Fruit fly (Drosophila melanogaster): ENCODE data around the gene dsx-c73A.

DNA sequence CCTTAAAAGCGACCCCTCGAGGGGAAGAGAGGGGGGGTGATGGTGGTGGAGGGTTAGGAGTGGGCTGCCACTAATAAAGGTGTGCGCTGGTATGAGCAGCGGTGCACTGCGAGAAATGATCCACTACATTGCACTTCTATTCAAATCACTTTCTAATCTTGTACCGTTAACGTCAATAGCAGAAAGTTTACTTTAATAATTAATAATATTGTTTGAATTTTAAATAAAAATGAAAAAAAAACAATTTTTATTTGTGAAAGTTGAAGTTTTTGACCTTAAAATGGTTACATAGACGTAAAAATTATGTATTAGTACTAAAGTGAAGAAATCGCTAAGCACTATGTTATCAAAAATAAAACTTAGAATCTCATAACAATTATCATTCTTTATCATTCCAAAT, 58.9 kb downstream of the dsx-c73A start:
- TF ChIP-seq ttk (optimal IDR thresholded peaks at IDR 0.05) (no peak), Sin3A (optimal IDR thresholded peaks at IDR 0.05) (no peak)
